Worm (Caenorhabditis elegans) whole organism, young adult: ENCODE data around the gene Y102A5C.4.

ENCODE experiments used
- F57C9.4 ChIP-seq: sonication (generic microtip); optimal IDR thresholded peaks from 2 replicates; lab custom pipeline; 2017; ENCODE audit warnings: mild to moderate bottlenecking, missing genetic modification characterization, missing compliant biosample characterization
- Y53F4B.3 ChIP-seq: fragments of 200-800 bp; sonication (Bioruptor generic); IDR thresholded peaks from 2 replicates; pipeline ENCODE4 v1.3.6; 2022; ENCODE audit warnings: missing genetic modification reagents, missing genetic modification characterization, missing compliant biosample characterization
- ama-1 ChIP-seq, 3 experiments: fragments of 150-350 bp in 1 of 3; sonication (generic microtip) in 2 of 3; optimal IDR thresholded peaks; 2 replicates each; lab custom pipeline; 2014 to 2018; ENCODE audit warnings: missing biosample characterization in 2 of 3, missing genetic modification characterization in 2 of 3, missing genetic modification reagents in 2 of 3
- bed-2 ChIP-seq: fragments of 200-800 bp; sonication (Bioruptor generic); IDR thresholded peaks from 2 replicates; pipeline ENCODE4 v1.3.6; 2022; ENCODE audit warnings: missing genetic modification reagents, missing genetic modification characterization, missing compliant biosample characterization
- die-1 ChIP-seq: sonication (generic microtip); optimal IDR thresholded peaks from 2 replicates; lab custom pipeline; 2016; ENCODE audit warnings: missing genotype, mild to moderate bottlenecking, missing genetic modification characterization, missing compliant biosample characterization
- dpl-1 ChIP-seq: fragments of 150-350 bp; optimal IDR thresholded peaks from 2 replicates; lab custom pipeline; 2014; ENCODE audit warnings: missing biosample characterization, missing genetic modification reagents, missing genetic modification characterization
- nhr-120 ChIP-seq: fragments of 200-800 bp; sonication (Bioruptor generic); IDR thresholded peaks from 2 replicates; pipeline ENCODE4 v1.3.6; 2022; ENCODE audit warnings: missing genetic modification characterization, missing compliant biosample characterization
- nhr-90 ChIP-seq: sonication (generic microtip); optimal IDR thresholded peaks from 2 replicates; lab custom pipeline; 2016; ENCODE audit warnings: missing genotype, mild to moderate bottlenecking, missing genetic modification characterization, missing compliant biosample characterization
- rpc-1 ChIP-seq, 2 experiments: fragments of 150-350 bp in 1 of 2; sonication (generic microtip) in 1 of 2; optimal IDR thresholded peaks; 2 replicates each; lab custom pipeline; 2014 to 2018; ENCODE audit warnings: missing biosample characterization in 1 of 2, missing genetic modification characterization in 1 of 2, missing genetic modification reagents in 1 of 2, missing genotype in 1 of 2
- tbx-9 ChIP-seq: sonication (generic microtip); optimal IDR thresholded peaks from 2 replicates; lab custom pipeline; 2016; ENCODE audit warnings: borderline replicate concordance, missing genetic modification characterization, inconsistent platforms, missing compliant biosample characterization
- unc-62 ChIP-seq: fragments of 150-350 bp; optimal IDR thresholded peaks from 2 replicates; lab custom pipeline; 2014; ENCODE audit warnings: missing biosample characterization, missing genetic modification reagents, missing genetic modification characterization

ce11 chrV:16950036-16950435, 28.0 kb downstream of the Y102A5C.4 start:
- peak; percentile 38 for TF ChIP-seq dpl-1
- no peak for TF ChIP-seq nhr-90 (tag; lab: Kevin White, UChicago)
- no peak for TF ChIP-seq die-1 (tag; lab: Kevin White, UChicago)
- TF ChIP-seq ama-1 (optimal IDR thresholded peaks at IDR 0.05; lab: Kevin White, UChicago): no peak
- TF ChIP-seq ama-1 (GFP tag; optimal IDR thresholded peaks at IDR 0.05; lab: Kevin White, UChicago): no peak
- no peak for TF ChIP-seq tbx-9 (tag; lab: Kevin White, UChicago)
- no peak for TF ChIP-seq F57C9.4
- no peak for TF ChIP-seq nhr-120 (GFP tag; lab: Robert Waterston, UW)
- no peak for TF ChIP-seq Y53F4B.3
- no peak for TF ChIP-seq unc-62
- no peak for TF ChIP-seq bed-2 (GFP tag; lab: Robert Waterston, UW)
- TF ChIP-seq rpc-1 (optimal IDR thresholded peaks at IDR 0.05; lab: Kevin White, UChicago): no peak
- no peak for TF ChIP-seq rpc-1 (tag; optimal IDR thresholded peaks at IDR 0.05; lab: Kevin White, UChicago)
